Fruit fly (Drosophila melanogaster) whole organism, pupa: ENCODE measurements around the gene CG15021.

ENCODE experiments used
- CG32121 ChIP-seq: fragments of 200-800 bp; sonication (Bioruptor generic); IDR thresholded peaks from 2 replicates; pipeline ENCODE4 v1.3.6; 2022; ENCODE audit warnings: missing biosample characterization, missing genetic modification characterization
- EcR ChIP-seq: fragments of 200-800 bp; sonication (Bioruptor generic); optimal IDR thresholded peaks from 3 replicates; lab custom pipeline; 2019; ENCODE audit warnings: missing biosample characterization, missing genetic modification characterization, mild to moderate bottlenecking, moderate library complexity, missing genetic modification reagents

Gene CG15021

DNA sequence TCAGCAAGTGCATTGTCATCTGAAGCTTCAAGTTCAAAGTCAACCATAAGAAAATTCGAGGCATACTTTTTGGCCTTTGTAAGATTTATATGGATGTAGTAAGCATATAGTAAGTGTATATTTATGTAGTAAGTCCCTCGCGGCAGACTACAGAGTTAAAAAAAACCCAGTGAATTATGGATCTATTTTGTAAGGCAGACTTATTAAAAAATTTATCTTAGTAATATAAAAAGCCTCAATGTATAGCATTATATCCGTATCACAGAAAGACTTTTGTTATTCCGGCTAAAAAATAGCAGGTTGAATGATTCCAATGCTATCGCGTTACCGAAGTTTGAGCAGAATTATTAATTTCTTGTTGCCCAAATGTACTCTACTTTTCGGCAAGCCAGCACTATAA, 48.1 kb downstream of the CG15021 start:
- TF ChIP-seq CG32121 (GFP tag; lab: Robert Waterston, UW) (no peak), EcR (GFP tag; lab: Kevin White, UChicago) (peak; percentile 63)
